Fruit fly (Drosophila melanogaster): ENCODE data around the gene CG12375.

CG12375 gene

DNA sequence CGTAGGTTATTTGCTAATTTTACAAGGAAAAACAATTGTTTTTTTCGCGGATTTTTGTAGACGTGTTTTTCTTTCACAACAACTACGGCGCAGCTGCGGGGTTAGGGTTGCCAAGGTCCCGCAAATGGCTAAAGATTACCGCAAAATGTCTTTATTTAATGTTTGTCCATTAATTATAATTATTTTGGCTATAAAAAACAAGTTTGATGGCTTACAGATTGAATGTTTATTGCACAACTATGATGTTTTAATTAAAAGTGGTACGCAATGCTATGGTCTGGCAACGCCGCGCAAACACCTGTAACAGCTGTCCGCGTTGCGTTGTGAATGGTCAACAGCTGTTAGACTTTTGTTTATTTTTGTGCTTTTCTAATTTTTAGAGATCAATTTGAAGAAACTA is 30.0 kb upstream of the CG12375 start (continued):
- TF ChIP-seq CG9609 (GFP tag; optimal IDR thresholded peaks at IDR 0.05): peak; percentile 41
- peak; percentile 62 for TF ChIP-seq CG7786 (GFP tag; optimal IDR thresholded peaks at IDR 0.05)
- no peak for TF ChIP-seq Oaz (GFP tag; IDR thresholded peaks at IDR 0.05)
- peak; percentile 62 for TF ChIP-seq Sin3A (optimal IDR thresholded peaks at IDR 0.05)
- TF ChIP-seq CG1832 (GFP tag; optimal IDR thresholded peaks at IDR 0.05): no peak
- no peak for TF ChIP-seq CG10321 (GFP tag; IDR thresholded peaks at IDR 0.05)
- peak; percentile 80 for TF ChIP-seq CG4617 (GFP tag; optimal IDR thresholded peaks at IDR 0.05; ENCODE audit: borderline replicate concordance)
- peak; percentile 89 for TF ChIP-seq lilli (GFP tag; optimal IDR thresholded peaks at IDR 0.05)
- TF ChIP-seq Dip3 (GFP tag; optimal IDR thresholded peaks at IDR 0.05): peak; percentile 76
- TF ChIP-seq CG17568 (GFP tag; optimal IDR thresholded peaks at IDR 0.05): peak; percentile 57
- TF ChIP-seq CG3726 (GFP tag; IDR thresholded peaks at IDR 0.05): no peak
- no peak for TF ChIP-seq ATbp (GFP tag; optimal IDR thresholded peaks at IDR 0.05)
- TF ChIP-seq CG7928 (GFP tag; optimal IDR thresholded peaks at IDR 0.05): peak; percentile 75
- TF ChIP-seq CG18764 (GFP tag; optimal IDR thresholded peaks at IDR 0.05): peak; percentile 59
- TF ChIP-seq CG6254 (GFP tag; optimal IDR thresholded peaks at IDR 0.05): no peak
- 0 out of 2 replicates have a peak, but pooled peaks have one; percentile 39 for TF ChIP-seq Atf6 (GFP tag; IDR thresholded peaks at IDR 0.05)
- peak; percentile 71 for TF ChIP-seq CG11504 (tag; optimal IDR thresholded peaks at IDR 0.05)
- TF ChIP-seq slp2 (GFP tag; optimal IDR thresholded peaks at IDR 0.05): peak; percentile 36
- TF ChIP-seq mirr (GFP tag; optimal IDR thresholded peaks at IDR 0.05): peak; percentile 1
- TF ChIP-seq CG10462 (GFP tag; optimal IDR thresholded peaks at IDR 0.05): no peak
- no peak for TF ChIP-seq dan (GFP tag; IDR thresholded peaks at IDR 0.05)
- TF ChIP-seq org-1 (GFP tag; optimal IDR thresholded peaks at IDR 0.05): no peak
- peak; percentile 26 for TF ChIP-seq Atf-2 (GFP tag; optimal IDR thresholded peaks at IDR 0.05)
- TF ChIP-seq CG15011 (GFP tag; optimal IDR thresholded peaks at IDR 0.05): peak; percentile 16
- no peak for TF ChIP-seq CG8281 (tag; optimal IDR thresholded peaks at IDR 0.05)
- no peak for TF ChIP-seq ash1 (GFP tag; optimal IDR thresholded peaks at IDR 0.05)
- peak; percentile 16 for TF ChIP-seq CG30431 (GFP tag; optimal IDR thresholded peaks at IDR 0.05)
- peak; percentile 53 for TF ChIP-seq CG1233 (GFP tag; optimal IDR thresholded peaks at IDR 0.05)
- peak; percentile 42 for TF ChIP-seq CG18619 (GFP tag; optimal IDR thresholded peaks at IDR 0.05)
- peak; percentile 39 for TF ChIP-seq run (tag; optimal IDR thresholded peaks at IDR 0.05)
- no peak for TF ChIP-seq Dip2 (GFP tag; IDR thresholded peaks at IDR 0.05)
- no peak for TF ChIP-seq CG17612 (GFP tag; IDR thresholded peaks at IDR 0.05)
- peak; percentile 29 for TF ChIP-seq Spps (tag; optimal IDR thresholded peaks at IDR 0.05)
- no peak for TF ChIP-seq Gsc (GFP tag; IDR thresholded peaks at IDR 0.05)
- TF ChIP-seq en (GFP tag; optimal IDR thresholded peaks at IDR 0.05): no peak
- peak; percentile 13; the same call in 1 of the 3 replicates for TF ChIP-seq CG14860 (GFP tag; IDR thresholded peaks at IDR 0.05; ENCODE audit: partially characterized antibody)
- TF ChIP-seq Rfx (GFP tag; IDR thresholded peaks at IDR 0.05): peak; percentile 79
- peak; percentile 7 for TF ChIP-seq hkb (optimal IDR thresholded peaks at IDR 0.05)
- TF ChIP-seq hkb (GFP tag; IDR thresholded peaks at IDR 0.05): peak; percentile 47; the same call in 1 of the 2 replicates
- peak; percentile 89 for TF ChIP-seq vvl (GFP tag; IDR thresholded peaks at IDR 0.05)
- no peak for TF ChIP-seq Dfd (GFP tag; optimal IDR thresholded peaks at IDR 0.05)
- peak; percentile 57 for TF ChIP-seq nau (GFP tag; optimal IDR thresholded peaks at IDR 0.05)
- no peak for TF ChIP-seq jigr1 (GFP tag; IDR thresholded peaks at IDR 0.05)
- TF ChIP-seq CG34422 (GFP tag; IDR thresholded peaks at IDR 0.05): peak; percentile 69; the same call in 2 of the 3 replicates
- 0 out of 3 replicates have a peak, but pooled peaks have one; percentile 16 for TF ChIP-seq CG16813 (GFP tag; IDR thresholded peaks at IDR 0.05; ENCODE audit: partially characterized antibody)
- TF ChIP-seq NC2α (GFP tag; optimal IDR thresholded peaks at IDR 0.05): no peak
- TF ChIP-seq grau (tag; optimal IDR thresholded peaks at IDR 0.05): peak; percentile 69
- peak; percentile 87 for TF ChIP-seq CG13624 (GFP tag; optimal IDR thresholded peaks at IDR 0.05)
- peak; percentile 38 for TF ChIP-seq NFAT (GFP tag; IDR thresholded peaks at IDR 0.05)
- TF ChIP-seq Asciz (GFP tag; optimal IDR thresholded peaks at IDR 0.05): peak; percentile 40
- TF ChIP-seq Aef1 (GFP tag; IDR thresholded peaks at IDR 0.05): peak; percentile 67
- no peak for TF ChIP-seq sima (GFP tag; optimal IDR thresholded peaks at IDR 0.05)
